Fruit fly (Drosophila melanogaster) whole organism, prepupa: ENCODE measurements around the gene Kaz-m1.

Experiments used
- CG16779 ChIP-seq: fragments of 200-800 bp; sonication (Bioruptor generic); optimal IDR thresholded peaks from 3 replicates; lab custom pipeline; 2017; ENCODE audit warnings: missing biosample characterization, mild to moderate bottlenecking, missing genetic modification characterization
- CG31627 ChIP-seq: fragments of 200-800 bp; sonication (Bioruptor generic); optimal IDR thresholded peaks from 3 replicates; lab custom pipeline; 2016; ENCODE audit warnings: missing biosample characterization, missing genetic modification characterization
- CG3919 ChIP-seq: fragments of 200-800 bp; sonication (Bioruptor generic); optimal IDR thresholded peaks from 3 replicates; lab custom pipeline; 2016; ENCODE audit warnings: missing biosample characterization, missing genetic modification characterization
- CG6792 ChIP-seq: fragments of 200-800 bp; sonication (Bioruptor generic); optimal IDR thresholded peaks from 3 replicates; lab custom pipeline; 2016; ENCODE audit warnings: missing biosample characterization, missing genetic modification characterization
- CG9139 ChIP-seq: fragments of 200-800 bp; sonication (Bioruptor generic); optimal IDR thresholded peaks from 3 replicates; lab custom pipeline; 2017; ENCODE audit warnings: missing biosample characterization, mild to moderate bottlenecking, missing genetic modification characterization
- Eip93F ChIP-seq: fragments of 200-800 bp; sonication (Bioruptor generic); optimal IDR thresholded peaks from 2 replicates; lab custom pipeline; 2016; ENCODE audit warnings: missing biosample characterization, mild to moderate bottlenecking, missing genetic modification characterization
- Hr39 ChIP-seq: fragments of 200-800 bp; sonication (Bioruptor generic); optimal IDR thresholded peaks from 2 replicates; lab custom pipeline; 2016; ENCODE audit warnings: missing biosample characterization, missing genetic modification characterization
- Sox102F ChIP-seq: fragments of 200-800 bp; sonication (Bioruptor generic); optimal IDR thresholded peaks from 2 replicates; lab custom pipeline; 2016; ENCODE audit warnings: missing biosample characterization, mild to moderate bottlenecking, missing genetic modification characterization
- lz ChIP-seq: fragments of 200-800 bp; sonication (Bioruptor generic); optimal IDR thresholded peaks from 3 replicates; lab custom pipeline; 2016; ENCODE audit warnings: missing biosample characterization, missing genetic modification characterization
- pdm3 ChIP-seq: fragments of 200-800 bp; sonication (Bioruptor generic); optimal IDR thresholded peaks from 3 replicates; lab custom pipeline; 2016; ENCODE audit warnings: missing biosample characterization, missing genetic modification characterization
- ss ChIP-seq, 2 experiments: fragments of 200-800 bp; sonication (Bioruptor generic); optimal IDR thresholded peaks; 2 replicates in 1 of 2; 3 replicates in 1 of 2; lab custom pipeline; 2017 to 2018; ENCODE audit warnings: mild to moderate bottlenecking in 2 of 2, missing biosample characterization in 2 of 2, missing genetic modification characterization in 2 of 2, moderate library complexity in 1 of 2
- svp ChIP-seq: fragments of 200-800 bp; sonication (Bioruptor generic); peaks from one replicate; lab custom pipeline; 2016; ENCODE audit warnings: missing biosample characterization, missing genetic modification characterization
- topi ChIP-seq: fragments of 200-800 bp; sonication (Bioruptor generic); optimal IDR thresholded peaks from 3 replicates; lab custom pipeline; 2016; ENCODE audit warnings: missing biosample characterization, missing genetic modification characterization

DNA sequence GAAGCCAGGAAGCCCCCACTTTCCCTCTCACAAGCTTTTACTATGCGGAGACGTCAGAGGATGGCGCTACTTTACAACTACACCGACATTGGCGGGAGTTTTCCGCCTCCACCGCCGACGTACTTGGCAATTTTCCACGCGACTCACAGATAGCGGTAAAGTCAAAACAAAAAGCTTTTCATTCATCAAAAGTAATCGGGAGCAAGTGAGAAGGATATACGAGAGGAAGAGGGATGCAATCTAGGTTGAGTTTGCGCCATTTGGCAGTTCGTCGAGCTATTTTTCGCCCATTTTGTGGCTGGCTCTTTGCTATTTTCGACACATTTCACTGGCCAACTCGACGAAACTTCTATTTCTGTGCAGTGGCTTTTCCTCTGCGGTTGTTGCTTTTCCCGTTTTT is 45.6 kb upstream of the Kaz-m1 start:
- TF ChIP-seq CG31627 (no peak), CG6792 (GFP tag; lab: Kevin White, UChicago) (no peak), lz (no peak), CG3919 (GFP tag; lab: Kevin White, UChicago) (no peak), CG9139 (GFP tag; lab: Kevin White, UChicago) (no peak), ss (GFP tag; optimal IDR thresholded peaks at IDR 0.05; lab: Kevin White, UChicago) (no peak), svp (GFP tag; lab: Kevin White, UChicago) (peak; percentile 32), pdm3 (no peak), CG16779 (tag; lab: Kevin White, UChicago) (no peak), topi (GFP tag; lab: Kevin White, UChicago) (no peak), Hr39 (no peak), Eip93F (GFP tag; lab: Kevin White, UChicago) (no peak), Sox102F (no peak)
